Fruit fly (Drosophila melanogaster) whole organism, embryonic: ENCODE results near the gene TwdlE.

Experiments
- Ada2b ChIP-seq: fragments of 200-800 bp; sonication (Bioruptor generic); IDR thresholded peaks from 2 replicates; pipeline ENCODE4 v1.3.6; 2022; ENCODE audit warnings: missing biosample characterization, missing genetic modification characterization
- Aef1 ChIP-seq: fragments of 200-800 bp; sonication (Bioruptor generic); IDR thresholded peaks from 3 replicates; pipeline ENCODE4 v1.3.6; 2022; ENCODE audit warnings: missing biosample characterization, missing genetic modification characterization
- Bdp1 ChIP-seq: fragments of 200-800 bp; sonication (Bioruptor generic); optimal IDR thresholded peaks from 3 replicates; lab custom pipeline; 2016; ENCODE audit warnings: missing biosample characterization, missing genetic modification characterization
- Bgb ChIP-seq: fragments of 200-800 bp; sonication (Bioruptor generic); IDR thresholded peaks from 2 replicates; pipeline ENCODE4 v1.3.6; 2022; ENCODE audit warnings: missing biosample characterization, missing genetic modification characterization; ENCODE audit not compliant: partially characterized antibody
- CG10565 ChIP-seq: fragments of 200-800 bp; sonication (Bioruptor generic); optimal IDR thresholded peaks from 3 replicates; lab custom pipeline; 2016; ENCODE audit warnings: missing biosample characterization, mild to moderate bottlenecking, missing genetic modification characterization
- CG13287 ChIP-seq: fragments of 200-800 bp; sonication (Bioruptor generic); IDR thresholded peaks from 2 replicates; pipeline ENCODE4 v1.3.6; 2022; ENCODE audit warnings: missing biosample characterization, missing genetic modification characterization; ENCODE audit not compliant: partially characterized antibody
- CG13296 ChIP-seq: fragments of 200-800 bp; sonication (Bioruptor generic); optimal IDR thresholded peaks from 3 replicates; lab custom pipeline; 2018; ENCODE audit warnings: missing biosample characterization, mild to moderate bottlenecking, missing genetic modification characterization
- CG15011 ChIP-seq: fragments of 200-800 bp; sonication (Bioruptor generic); optimal IDR thresholded peaks from 3 replicates; lab custom pipeline; 2018; ENCODE audit warnings: missing biosample characterization, mild to moderate bottlenecking, missing genetic modification characterization
- CG17612 ChIP-seq: fragments of 200-800 bp; sonication (Bioruptor generic); IDR thresholded peaks from 2 replicates; pipeline ENCODE4 v1.3.6; 2022; ENCODE audit warnings: missing biosample characterization, missing genetic modification characterization
- CG1832 ChIP-seq: fragments of 200-800 bp; sonication (Bioruptor generic); optimal IDR thresholded peaks from 2 replicates; lab custom pipeline; 2017; ENCODE audit warnings: missing biosample characterization, mild to moderate bottlenecking, missing genetic modification characterization, inconsistent platforms
- CG30431 ChIP-seq: fragments of 200-800 bp; sonication (Bioruptor generic); optimal IDR thresholded peaks from 2 replicates; lab custom pipeline; 2017; ENCODE audit warnings: missing biosample characterization, missing genetic modification characterization
- CG3407 ChIP-seq: fragments of 200-800 bp; sonication (Bioruptor generic); optimal IDR thresholded peaks from 2 replicates; lab custom pipeline; 2018; ENCODE audit warnings: missing biosample characterization, mild to moderate bottlenecking, missing genetic modification characterization
- CG4328 ChIP-seq: fragments of 200-800 bp; sonication (Bioruptor generic); optimal IDR thresholded peaks from 3 replicates; lab custom pipeline; 2017; ENCODE audit warnings: missing biosample characterization, missing genetic modification reagents, missing genetic modification characterization
- CG6791 ChIP-seq: fragments of 200-800 bp; sonication (Bioruptor generic); IDR thresholded peaks from 3 replicates; pipeline ENCODE4 v1.3.6; 2022; ENCODE audit warnings: missing biosample characterization, missing genetic modification characterization; ENCODE audit not compliant: partially characterized antibody
- CG7372 ChIP-seq: fragments of 200-800 bp; sonication (Bioruptor generic); IDR thresholded peaks from 2 replicates; pipeline ENCODE4 v1.3.6; 2022; ENCODE audit warnings: missing biosample characterization, missing genetic modification characterization
- CG7786 ChIP-seq: fragments of 200-800 bp; sonication (Bioruptor generic); optimal IDR thresholded peaks from 2 replicates; lab custom pipeline; 2016; ENCODE audit warnings: missing biosample characterization, missing genetic modification characterization
- CG7928 ChIP-seq: fragments of 200-800 bp; sonication (Bioruptor generic); optimal IDR thresholded peaks from 2 replicates; lab custom pipeline; 2017; ENCODE audit warnings: missing biosample characterization, mild to moderate bottlenecking, missing genetic modification characterization
- CG9215 ChIP-seq: fragments of 200-800 bp; sonication (Bioruptor generic); IDR thresholded peaks from 2 replicates; pipeline ENCODE4 v1.3.6; 2022; ENCODE audit warnings: missing biosample characterization, missing genetic modification characterization
- CG9797 ChIP-seq: fragments of 200-800 bp; sonication (Bioruptor generic); optimal IDR thresholded peaks from 3 replicates; lab custom pipeline; 2018; ENCODE audit warnings: missing biosample characterization, mild to moderate bottlenecking, missing genetic modification characterization
- CG9876 ChIP-seq: fragments of 200-800 bp; sonication (Bioruptor generic); optimal IDR thresholded peaks from 2 replicates; lab custom pipeline; 2016; ENCODE audit warnings: missing biosample characterization, missing genetic modification characterization
- Chrac-16 ChIP-seq: fragments of 200-800 bp; sonication (Bioruptor generic); optimal IDR thresholded peaks from 3 replicates; lab custom pipeline; 2016; ENCODE audit warnings: missing biosample characterization, missing genetic modification characterization
- CrebB ChIP-seq: fragments of 200-800 bp; sonication (Bioruptor generic); optimal IDR thresholded peaks from 3 replicates; lab custom pipeline; 2018; ENCODE audit warnings: missing biosample characterization, mild to moderate bottlenecking, missing genetic modification characterization
- Elba2 ChIP-seq: fragments of 200-800 bp; sonication (Bioruptor generic); optimal IDR thresholded peaks from 3 replicates; lab custom pipeline; 2016; ENCODE audit warnings: missing biosample characterization, missing genetic modification characterization
- Ets65A ChIP-seq: fragments of 200-800 bp; sonication (Bioruptor generic); peaks from one replicate; lab custom pipeline; 2016; ENCODE audit warnings: missing biosample characterization, missing genetic modification characterization
- HHEX ChIP-seq: fragments of 200-800 bp; sonication (Bioruptor generic); optimal IDR thresholded peaks from 3 replicates; lab custom pipeline; 2017; ENCODE audit warnings: missing biosample characterization, mild to moderate bottlenecking, missing genetic modification characterization, missing genetic modification reagents
- HmgD ChIP-seq: fragments of 200-800 bp; sonication (Bioruptor generic); optimal IDR thresholded peaks from 3 replicates; lab custom pipeline; 2016; ENCODE audit warnings: missing biosample characterization, missing genetic modification characterization
- Jarid2 ChIP-seq: fragments of 200-800 bp; sonication (Bioruptor generic); optimal IDR thresholded peaks from 3 replicates; lab custom pipeline; 2017; ENCODE audit warnings: mild to moderate bottlenecking, missing biosample characterization, missing genetic modification reagents, missing genetic modification characterization
- Kr ChIP-seq: fragments of 200-800 bp; sonication (Bioruptor generic); optimal IDR thresholded peaks from 2 replicates; lab custom pipeline; 2017; ENCODE audit warnings: missing biosample characterization, mild to moderate bottlenecking, missing genetic modification characterization
- Lhr ChIP-seq: fragments of 200-800 bp; sonication (Bioruptor generic); optimal IDR thresholded peaks from 3 replicates; lab custom pipeline; 2017; ENCODE audit warnings: mild to moderate bottlenecking, missing biosample characterization, missing genetic modification reagents, missing genetic modification characterization
- Max ChIP-seq: fragments of 200-800 bp; sonication (Bioruptor generic); optimal IDR thresholded peaks from 2 replicates; lab custom pipeline; 2016; ENCODE audit warnings: missing biosample characterization, mild to moderate bottlenecking, missing genetic modification characterization
- NFAT ChIP-seq: fragments of 200-800 bp; sonication (Bioruptor generic); IDR thresholded peaks from 2 replicates; pipeline ENCODE4 v1.3.6; 2022; ENCODE audit warnings: missing biosample characterization, missing genetic modification characterization
- Side ChIP-seq: fragments of 200-800 bp; sonication (Bioruptor generic); optimal IDR thresholded peaks from 2 replicates; lab custom pipeline; 2016; ENCODE audit warnings: missing biosample characterization, missing genetic modification characterization
- YL-1 ChIP-seq: fragments of 200-800 bp; sonication (Bioruptor generic); optimal IDR thresholded peaks from 3 replicates; lab custom pipeline; 2017; ENCODE audit warnings: missing biosample characterization, mild to moderate bottlenecking, missing genetic modification characterization
- btn ChIP-seq: fragments of 200-800 bp; sonication (Bioruptor generic); optimal IDR thresholded peaks from 2 replicates; lab custom pipeline; 2016; ENCODE audit warnings: missing biosample characterization, missing genetic modification characterization
- cwo ChIP-seq: fragments of 200-800 bp; sonication (Bioruptor generic); optimal IDR thresholded peaks from 3 replicates; lab custom pipeline; 2017; ENCODE audit warnings: missing biosample characterization, missing genetic modification characterization, mild to moderate bottlenecking, moderate library complexity, missing genetic modification reagents
- dati ChIP-seq: fragments of 200-800 bp; sonication (Bioruptor generic); IDR thresholded peaks from 2 replicates; pipeline ENCODE4 v1.3.6; 2022; ENCODE audit warnings: missing biosample characterization, missing genetic modification characterization
- dpn ChIP-seq, 2 experiments: fragments of 200-800 bp; sonication (Bioruptor generic); optimal IDR thresholded peaks; 3 replicates each; lab custom pipeline; 2016; ENCODE audit warnings: missing biosample characterization in 2 of 2, missing genetic modification characterization in 2 of 2
- fru ChIP-seq: fragments of >200 bp; optimal IDR thresholded peaks from 2 replicates; lab custom pipeline; 2017
- grau ChIP-seq: fragments of 200-800 bp; optimal IDR thresholded peaks from 3 replicates; lab custom pipeline; 2019; ENCODE audit warnings: missing biosample characterization, mild to moderate bottlenecking, missing genetic modification characterization, moderate library complexity
- inv ChIP-seq: fragments of 200-800 bp; sonication (Bioruptor generic); IDR thresholded peaks from 2 replicates; pipeline ENCODE4 v1.3.6; 2022; ENCODE audit warnings: missing biosample characterization, missing genetic modification characterization; ENCODE audit not compliant: partially characterized antibody
- ken ChIP-seq: fragments of 200-800 bp; sonication (Bioruptor generic); IDR thresholded peaks from 3 replicates; pipeline ENCODE4 v1.3.6; 2022; ENCODE audit warnings: missing biosample characterization, missing genetic modification characterization
- sd ChIP-seq: fragments of 200-800 bp; sonication (Bioruptor generic); optimal IDR thresholded peaks from 3 replicates; lab custom pipeline; 2018; ENCODE audit warnings: missing biosample characterization, mild to moderate bottlenecking, missing genetic modification characterization, moderate library complexity
- sens ChIP-seq: fragments of 200-800 bp; sonication (Bioruptor generic); peaks from one replicate; lab custom pipeline; 2016; ENCODE audit warnings: missing biosample characterization, missing genetic modification characterization
- sima ChIP-seq: fragments of 200-800 bp; sonication (Bioruptor generic); optimal IDR thresholded peaks from 2 replicates; lab custom pipeline; 2016; ENCODE audit warnings: missing biosample characterization, missing genetic modification characterization
- so ChIP-seq: fragments of 200-800 bp; sonication (Bioruptor generic); IDR thresholded peaks from 3 replicates; pipeline ENCODE4 v1.3.6; 2022; ENCODE audit warnings: missing biosample characterization, missing genetic modification characterization
- tio ChIP-seq: fragments of 200-800 bp; sonication (Bioruptor generic); optimal IDR thresholded peaks from 2 replicates; lab custom pipeline; 2017; ENCODE audit warnings: missing biosample characterization, missing genetic modification characterization, inconsistent platforms
- wdn ChIP-seq: fragments of 200-800 bp; sonication (Bioruptor generic); IDR thresholded peaks from 2 replicates; pipeline ENCODE4 v1.3.6; 2022; ENCODE audit warnings: missing biosample characterization, missing genetic modification characterization
- wek ChIP-seq: fragments of 200-800 bp; sonication (Bioruptor generic); optimal IDR thresholded peaks from 3 replicates; lab custom pipeline; 2018; ENCODE audit warnings: missing biosample characterization, mild to moderate bottlenecking, missing genetic modification characterization, moderate library complexity

The TwdlE gene

DNA sequence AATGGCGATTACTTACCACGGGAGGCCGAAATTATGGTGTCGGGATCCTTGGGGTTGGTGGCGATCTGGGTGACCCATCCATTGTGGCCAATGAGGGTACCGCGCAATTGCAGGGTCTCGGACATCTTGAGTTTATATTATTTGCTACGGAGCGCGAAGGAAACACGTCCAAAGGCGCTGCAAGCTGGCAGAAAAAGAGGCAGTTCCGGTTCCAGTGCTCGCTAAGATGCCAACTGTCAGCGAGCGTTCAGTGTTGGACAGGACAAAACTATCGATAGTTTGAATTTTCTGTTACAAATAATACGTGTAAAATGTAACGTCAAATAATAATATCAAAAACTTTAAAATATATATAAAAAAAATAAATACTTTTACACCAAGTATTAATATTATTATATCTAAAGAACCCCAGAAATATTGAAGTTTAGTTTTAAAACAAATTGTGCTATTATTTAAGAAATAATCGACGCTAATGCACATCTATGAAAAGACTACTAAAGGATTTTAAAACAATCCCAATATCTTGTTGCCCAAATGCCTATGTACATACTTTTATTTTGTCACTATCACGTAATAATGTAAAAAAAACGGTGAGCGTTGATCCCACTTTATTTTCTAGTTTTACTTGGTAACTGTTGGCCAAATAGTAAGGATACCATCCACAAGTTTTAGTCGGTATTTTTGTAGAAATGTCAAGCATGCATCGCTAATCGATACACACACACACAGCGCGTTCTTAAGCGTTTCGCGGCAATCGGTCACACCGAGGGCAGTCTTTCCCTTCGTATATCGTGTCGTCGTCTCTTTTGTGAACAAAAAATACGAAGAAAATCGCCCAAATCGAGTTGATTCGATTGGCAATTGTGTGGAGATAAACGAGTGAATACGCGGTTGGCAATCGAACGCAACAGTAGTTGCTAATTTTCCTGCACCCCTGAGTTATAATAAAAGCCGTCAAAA is 33.3 kb downstream of the TwdlE start, which contains the start of the genes Rack1 and mts (continued):
- TF ChIP-seq sd (tag; lab: Kevin White, UChicago) (no peak), CG13287 (peak; percentile 47), CG13296 (GFP tag; lab: Kevin White, UChicago) (peak; percentile 92), CG4328 (peak; percentile 79), Jarid2 (GFP tag; lab: Kevin White, UChicago) (peak; percentile 74), CG7928 (GFP tag; lab: Kevin White, UChicago) (peak; percentile 54), Side (peak; percentile 80), Max (GFP tag; lab: Kevin White, UChicago) (peak; percentile 72), fru (lab: Kevin White, UChicago) (no peak), CG9215 (GFP tag; lab: Robert Waterston, UW) (peak; percentile 48), Ets65A (GFP tag; lab: Kevin White, UChicago) (peak; percentile 95), grau (tag; lab: Kevin White, UChicago) (peak; percentile 73), inv (GFP tag; lab: Robert Waterston, UW) (peak; percentile 30; the same call in 1 of the 2 replicates), CG6791 (GFP tag; lab: Robert Waterston, UW) (peak; percentile 71), dati (peak; percentile 61; the same call in 1 of the 2 replicates), ken (peak; percentile 90), Bgb (peak; percentile 62; the same call in 1 of the 2 replicates), CG15011 (GFP tag; lab: Kevin White, UChicago) (peak; percentile 80), Lhr (GFP tag; lab: Kevin White, UChicago) (peak; percentile 72), CG9797 (GFP tag; lab: Kevin White, UChicago) (peak; percentile 71), CG3407 (GFP tag; lab: Kevin White, UChicago) (peak; percentile 80), wek (GFP tag; lab: Kevin White, UChicago) (peak; percentile 85), Elba2 (GFP tag; lab: Kevin White, UChicago) (no peak), HHEX (GFP tag; lab: Kevin White, UChicago) (peak; percentile 95), btn (GFP tag; lab: Kevin White, UChicago) (peak; percentile 64), CrebB (tag; lab: Kevin White, UChicago) (peak; percentile 88), CG7786 (peak; percentile 75), sens (GFP tag; lab: Kevin White, UChicago) (peak; percentile 93), CG1832 (GFP tag; lab: Kevin White, UChicago) (no peak), sima (GFP tag; lab: Kevin White, UChicago) (peak; percentile 6), CG7372 (peak; percentile 61; the same call in 1 of the 2 replicates), cwo (peak; percentile 60), Bdp1 (GFP tag; lab: Kevin White, UChicago) (peak; percentile 68), tio (GFP tag; lab: Kevin White, UChicago) (no peak), CG17612 (GFP tag; lab: Robert Waterston, UW) (peak; percentile 69; the same call in 1 of the 2 replicates), YL-1 (GFP tag; lab: Kevin White, UChicago) (peak; percentile 98), Kr (GFP tag; lab: Kevin White, UChicago) (peak; percentile 73), Chrac-16 (GFP tag; lab: Kevin White, UChicago) (peak; percentile 69), CG9876 (GFP tag; lab: Kevin White, UChicago) (peak; percentile 70), NFAT (GFP tag; lab: Robert Waterston, UW) (peak; percentile 88), Aef1 (GFP tag; lab: Robert Waterston, UW) (peak; percentile 64), so (GFP tag; lab: Robert Waterston, UW) (peak; percentile 82; the same call in 2 of the 3 replicates), HmgD (GFP tag; lab: Kevin White, UChicago) (no peak), wdn (GFP tag; lab: Robert Waterston, UW) (peak; percentile 80), CG30431 (GFP tag; lab: Kevin White, UChicago) (peak; percentile 71), CG10565 (GFP tag; lab: Kevin White, UChicago) (no peak), Ada2b (GFP tag; lab: Robert Waterston, UW) (peak; percentile 38; the same call in 1 of the 2 replicates), dpn (GFP tag; optimal IDR thresholded peaks at IDR 0.05; lab: Kevin White, UChicago) (peak; percentile 66 to 80)
